Fruit fly (Drosophila melanogaster) whole organism, prepupa: Measurements from ENCODE around the gene CG15818.
A peak's percentile ranks its signal among the peaks of the same experiment; 100 is the strongest.

Experiments
- Blimp-1 ChIP-seq: fragments of 200-800 bp; sonication (Bioruptor generic); optimal IDR thresholded peaks from 3 replicates; lab custom pipeline; 2017; ENCODE audit warnings: missing biosample characterization, missing genetic modification characterization, mild to moderate bottlenecking, moderate library complexity, missing genetic modification reagents
- CG10631 ChIP-seq: fragments of 200-800 bp; sonication (Bioruptor generic); optimal IDR thresholded peaks from 2 replicates; lab custom pipeline; 2016; ENCODE audit warnings: missing biosample characterization, missing genetic modification characterization
- CG11294 ChIP-seq: fragments of 200-800 bp; sonication (Bioruptor generic); IDR thresholded peaks from 2 replicates; pipeline ENCODE4 v1.3.6; 2022; ENCODE audit warnings: missing biosample characterization, missing genetic modification characterization
- CG11762 ChIP-seq: fragments of 200-800 bp; sonication (Bioruptor generic); optimal IDR thresholded peaks from 3 replicates; lab custom pipeline; 2016; ENCODE audit warnings: missing biosample characterization, missing genetic modification characterization; ENCODE audit not compliant: insufficient read depth
- CG1621 ChIP-seq: fragments of 200-800 bp; sonication (Bioruptor generic); optimal IDR thresholded peaks from 3 replicates; lab custom pipeline; 2018; ENCODE audit warnings: missing biosample characterization, mild to moderate bottlenecking, missing genetic modification characterization
- CG16779 ChIP-seq: fragments of 200-800 bp; sonication (Bioruptor generic); optimal IDR thresholded peaks from 3 replicates; lab custom pipeline; 2017; ENCODE audit warnings: missing biosample characterization, mild to moderate bottlenecking, missing genetic modification characterization
- CG3032 ChIP-seq: fragments of 200-800 bp; optimal IDR thresholded peaks from 2 replicates; lab custom pipeline; 2019; ENCODE audit warnings: missing biosample characterization, mild to moderate bottlenecking, missing genetic modification characterization, moderate library complexity
- CG31627 ChIP-seq: fragments of 200-800 bp; sonication (Bioruptor generic); optimal IDR thresholded peaks from 3 replicates; lab custom pipeline; 2016; ENCODE audit warnings: missing biosample characterization, missing genetic modification characterization
- CG32006 ChIP-seq: fragments of 200-800 bp; sonication (Bioruptor generic); optimal IDR thresholded peaks from 3 replicates; lab custom pipeline; 2017; ENCODE audit warnings: missing biosample characterization, mild to moderate bottlenecking, missing genetic modification characterization
- CG34406 ChIP-seq: fragments of 200-800 bp; sonication (Bioruptor generic); optimal IDR thresholded peaks from 3 replicates; lab custom pipeline; 2016; ENCODE audit warnings: missing biosample characterization, missing genetic modification characterization
- CG3919 ChIP-seq: fragments of 200-800 bp; sonication (Bioruptor generic); optimal IDR thresholded peaks from 3 replicates; lab custom pipeline; 2016; ENCODE audit warnings: missing biosample characterization, missing genetic modification characterization
- CG4318 ChIP-seq: fragments of 200-800 bp; sonication (Bioruptor generic); optimal IDR thresholded peaks from 3 replicates; lab custom pipeline; 2017; ENCODE audit warnings: missing biosample characterization, mild to moderate bottlenecking, missing genetic modification characterization
- CG6276 ChIP-seq: fragments of 200-800 bp; sonication (Bioruptor generic); optimal IDR thresholded peaks from 2 replicates; lab custom pipeline; 2017; ENCODE audit warnings: missing biosample characterization, mild to moderate bottlenecking, missing genetic modification characterization
- CG6792 ChIP-seq: fragments of 200-800 bp; sonication (Bioruptor generic); optimal IDR thresholded peaks from 3 replicates; lab custom pipeline; 2016; ENCODE audit warnings: missing biosample characterization, missing genetic modification characterization
- CG6854 ChIP-seq: fragments of 200-800 bp; sonication (Bioruptor generic); optimal IDR thresholded peaks from 2 replicates; lab custom pipeline; 2017; ENCODE audit warnings: missing biosample characterization, mild to moderate bottlenecking, missing genetic modification characterization
- CG7368 ChIP-seq: fragments of 200-800 bp; sonication (Bioruptor generic); optimal IDR thresholded peaks from 3 replicates; lab custom pipeline; 2016; ENCODE audit warnings: missing biosample characterization, missing genetic modification characterization
- CG8119 ChIP-seq: fragments of 200-800 bp; sonication (Bioruptor generic); IDR thresholded peaks from 3 replicates; pipeline ENCODE4 v1.3.6; 2022; ENCODE audit warnings: missing biosample characterization, missing genetic modification characterization
- CG8319 ChIP-seq: fragments of 200-800 bp; sonication (Bioruptor generic); optimal IDR thresholded peaks from 3 replicates; lab custom pipeline; 2016; ENCODE audit warnings: missing biosample characterization, missing genetic modification characterization
- CG8632 ChIP-seq: fragments of 200-800 bp; sonication (Bioruptor generic); optimal IDR thresholded peaks from 3 replicates; lab custom pipeline; 2016; ENCODE audit warnings: missing biosample characterization, missing genetic modification characterization
- CG9139 ChIP-seq: fragments of 200-800 bp; sonication (Bioruptor generic); optimal IDR thresholded peaks from 3 replicates; lab custom pipeline; 2017; ENCODE audit warnings: missing biosample characterization, mild to moderate bottlenecking, missing genetic modification characterization
- Ets21C ChIP-seq: fragments of 200-800 bp; sonication (Bioruptor generic); optimal IDR thresholded peaks from 3 replicates; lab custom pipeline; 2016; ENCODE audit warnings: missing biosample characterization, missing genetic modification characterization
- Ets96B ChIP-seq: fragments of 200-800 bp; optimal IDR thresholded peaks from 2 replicates; lab custom pipeline; 2019; ENCODE audit warnings: missing biosample characterization, mild to moderate bottlenecking, missing genetic modification characterization, moderate library complexity
- Gug ChIP-seq: fragments of 200-800 bp; sonication (Bioruptor generic); IDR thresholded peaks from 2 replicates; pipeline ENCODE4 v1.3.6; 2022; ENCODE audit warnings: missing biosample characterization, missing genetic modification characterization
- Hr39 ChIP-seq: fragments of 200-800 bp; sonication (Bioruptor generic); optimal IDR thresholded peaks from 2 replicates; lab custom pipeline; 2016; ENCODE audit warnings: missing biosample characterization, missing genetic modification characterization
- Hr4 ChIP-seq: fragments of 200-800 bp; sonication (Bioruptor generic); optimal IDR thresholded peaks from 3 replicates; lab custom pipeline; 2016; ENCODE audit warnings: missing biosample characterization, missing genetic modification characterization
- Met ChIP-seq: fragments of 200-800 bp; sonication (Bioruptor generic); optimal IDR thresholded peaks from 3 replicates; lab custom pipeline; 2016; ENCODE audit warnings: missing biosample characterization, missing genetic modification characterization
- OdsH ChIP-seq: fragments of 200-800 bp; sonication (Bioruptor generic); optimal IDR thresholded peaks from 3 replicates; lab custom pipeline; 2016; ENCODE audit warnings: missing biosample characterization, missing genetic modification characterization
- Smox ChIP-seq: fragments of 200-800 bp; sonication (Bioruptor generic); optimal IDR thresholded peaks from 3 replicates; lab custom pipeline; 2016; ENCODE audit warnings: missing biosample characterization, missing genetic modification characterization
- Sox102F ChIP-seq: fragments of 200-800 bp; sonication (Bioruptor generic); optimal IDR thresholded peaks from 2 replicates; lab custom pipeline; 2016; ENCODE audit warnings: missing biosample characterization, mild to moderate bottlenecking, missing genetic modification characterization
- Sox14 ChIP-seq: fragments of 200-800 bp; sonication (Bioruptor generic); optimal IDR thresholded peaks from 3 replicates; lab custom pipeline; 2016; ENCODE audit warnings: missing biosample characterization, missing genetic modification characterization
- Sox15 ChIP-seq: fragments of 200-800 bp; sonication (Bioruptor generic); optimal IDR thresholded peaks from 3 replicates; lab custom pipeline; 2016; ENCODE audit warnings: missing biosample characterization, missing genetic modification characterization
- achi ChIP-seq: fragments of 200-800 bp; sonication (Bioruptor generic); optimal IDR thresholded peaks from 3 replicates; lab custom pipeline; 2016; ENCODE audit warnings: missing biosample characterization, missing genetic modification characterization
- acj6 ChIP-seq: fragments of 200-800 bp; sonication (Bioruptor generic); optimal IDR thresholded peaks from 3 replicates; lab custom pipeline; 2016; ENCODE audit warnings: missing biosample characterization, missing genetic modification characterization
- dac ChIP-seq: fragments of 200-800 bp; sonication (Bioruptor generic); optimal IDR thresholded peaks from 2 replicates; lab custom pipeline; 2017; ENCODE audit warnings: missing biosample characterization, mild to moderate bottlenecking, missing genetic modification characterization
- eg ChIP-seq: fragments of 200-800 bp; sonication (Bioruptor generic); IDR thresholded peaks from 3 replicates; pipeline ENCODE4 v1.3.6; 2022; ENCODE audit warnings: missing biosample characterization, missing genetic modification characterization
- fd59A ChIP-seq: fragments of 200-800 bp; sonication (Bioruptor generic); optimal IDR thresholded peaks from 2 replicates; lab custom pipeline; 2017; ENCODE audit warnings: missing biosample characterization, mild to moderate bottlenecking, missing genetic modification characterization, missing genetic modification reagents
- fd85E ChIP-seq: fragments of 200-800 bp; sonication (Bioruptor generic); optimal IDR thresholded peaks from 3 replicates; lab custom pipeline; 2016; ENCODE audit warnings: missing biosample characterization, missing genetic modification characterization
- fkh ChIP-seq: fragments of 200-800 bp; sonication (Bioruptor generic); optimal IDR thresholded peaks from 3 replicates; lab custom pipeline; 2017; ENCODE audit warnings: missing biosample characterization, mild to moderate bottlenecking, missing genetic modification characterization, moderate library complexity
- lz ChIP-seq: fragments of 200-800 bp; sonication (Bioruptor generic); optimal IDR thresholded peaks from 3 replicates; lab custom pipeline; 2016; ENCODE audit warnings: missing biosample characterization, missing genetic modification characterization
- net ChIP-seq: fragments of 200-800 bp; sonication (Bioruptor generic); optimal IDR thresholded peaks from 3 replicates; lab custom pipeline; 2016; ENCODE audit warnings: missing biosample characterization, missing genetic modification characterization
- pdm3 ChIP-seq: fragments of 200-800 bp; sonication (Bioruptor generic); optimal IDR thresholded peaks from 3 replicates; lab custom pipeline; 2016; ENCODE audit warnings: missing biosample characterization, missing genetic modification characterization
- salr ChIP-seq, 2 experiments: fragments of 200-800 bp; sonication (Bioruptor generic); optimal IDR thresholded peaks; 3 replicates each; lab custom pipeline; 2016 to 2018; ENCODE audit warnings: missing biosample characterization in 2 of 2, missing genetic modification characterization in 2 of 2, mild to moderate bottlenecking in 1 of 2
- spab ChIP-seq: fragments of 200-800 bp; sonication (Bioruptor generic); optimal IDR thresholded peaks from 2 replicates; lab custom pipeline; 2017; ENCODE audit warnings: missing biosample characterization, mild to moderate bottlenecking, missing genetic modification characterization, missing genetic modification reagents
- svp ChIP-seq: fragments of 200-800 bp; sonication (Bioruptor generic); peaks from one replicate; lab custom pipeline; 2016; ENCODE audit warnings: missing biosample characterization, missing genetic modification characterization
- topi ChIP-seq: fragments of 200-800 bp; sonication (Bioruptor generic); optimal IDR thresholded peaks from 3 replicates; lab custom pipeline; 2016; ENCODE audit warnings: missing biosample characterization, missing genetic modification characterization
- vri ChIP-seq: fragments of 200-800 bp; sonication (Bioruptor generic); optimal IDR thresholded peaks from 3 replicates; lab custom pipeline; 2016; ENCODE audit warnings: missing biosample characterization, mild to moderate bottlenecking, missing genetic modification characterization

The CG15818 gene

dm6 chr2L:7422429-7423283 lies 11.9 kb downstream of the CG15818 start (continued):
- TF ChIP-seq CG8632 (GFP tag; lab: Kevin White, UChicago) = peak; percentile 77
- peak; percentile 78 for TF ChIP-seq acj6 (GFP tag; lab: Kevin White, UChicago)
- TF ChIP-seq CG11294 (GFP tag; lab: Robert Waterston, UW) = no peak
- peak; percentile 83 for TF ChIP-seq CG6276 (GFP tag; lab: Kevin White, UChicago)
- peak; percentile 41 for TF ChIP-seq CG1621
- TF ChIP-seq CG6792 (GFP tag; lab: Kevin White, UChicago) = peak; percentile 74
- TF ChIP-seq CG10631 (GFP tag; lab: Kevin White, UChicago) = peak; percentile 80
- TF ChIP-seq Gug = peak; percentile 42; the same call in 1 of the 2 replicates
- peak; percentile 62 for TF ChIP-seq CG16779 (tag; lab: Kevin White, UChicago)
- TF ChIP-seq Sox14 (GFP tag; lab: Kevin White, UChicago) = peak; percentile 53
- peak; percentile 70 for TF ChIP-seq achi (GFP tag; lab: Kevin White, UChicago)
- TF ChIP-seq CG34406 = peak; percentile 81
- TF ChIP-seq CG8319 (GFP tag; lab: Kevin White, UChicago) = peak; percentile 38
- peak; percentile 81 for TF ChIP-seq Hr4
- peak; percentile 51 for TF ChIP-seq Sox102F (GFP tag; lab: Kevin White, UChicago)
- TF ChIP-seq svp (GFP tag; lab: Kevin White, UChicago) = peak; percentile 92
- TF ChIP-seq CG4318 (GFP tag; lab: Kevin White, UChicago) = peak; percentile 85
- TF ChIP-seq net = peak; percentile 76
- no peak for TF ChIP-seq fd85E
- peak; percentile 71 for TF ChIP-seq Ets21C (GFP tag; lab: Kevin White, UChicago)
- peak; percentile 48 for TF ChIP-seq vri
- TF ChIP-seq CG11762 = peak; percentile 55
- TF ChIP-seq Smox (GFP tag; lab: Kevin White, UChicago) = peak; percentile 80
- TF ChIP-seq CG32006 (GFP tag; lab: Kevin White, UChicago) = peak; percentile 93
- peak; percentile 70; the same call in 2 of the 3 replicates for TF ChIP-seq CG8119 (GFP tag; lab: Robert Waterston, UW)
- TF ChIP-seq fd59A (GFP tag; lab: Kevin White, UChicago) = peak; percentile 54
- TF ChIP-seq CG6854 (GFP tag; lab: Kevin White, UChicago) = peak; percentile 34
- peak; percentile 86 for TF ChIP-seq CG31627 (GFP tag; lab: Kevin White, UChicago)
- peak; percentile 75 for TF ChIP-seq OdsH (GFP tag; lab: Kevin White, UChicago)
- TF ChIP-seq topi (GFP tag; lab: Kevin White, UChicago) = peak; percentile 89
- TF ChIP-seq lz (GFP tag; lab: Kevin White, UChicago) = peak; percentile 86
- TF ChIP-seq, all 60 proteins: peak for 54

dm6 chr2L:7423333-7423895 lies 12.7 kb downstream of the CG15818 start:
- TF ChIP-seq eg (GFP tag; lab: Robert Waterston, UW) = peak; percentile 85
- peak; percentile 37 for TF ChIP-seq Ets21C (GFP tag; lab: Kevin White, UChicago)
- TF ChIP-seq vri = peak; percentile 66
- peak; percentile 29 for TF ChIP-seq CG32006 (GFP tag; lab: Kevin White, UChicago)
- no peak for TF ChIP-seq fkh (GFP tag; lab: Kevin White, UChicago)
- peak; percentile 78 for TF ChIP-seq acj6 (GFP tag; lab: Kevin White, UChicago)
- peak; percentile 59 for TF ChIP-seq CG6276 (GFP tag; lab: Kevin White, UChicago)
- TF ChIP-seq CG3032 = peak; percentile 76
- TF ChIP-seq Sox102F (GFP tag; lab: Kevin White, UChicago) = peak; percentile 81
- TF ChIP-seq dac (GFP tag; lab: Kevin White, UChicago) = peak; percentile 41
- TF ChIP-seq CG34406 = peak; percentile 59
- TF ChIP-seq topi (GFP tag; lab: Kevin White, UChicago) = peak; percentile 56
- peak; percentile 27 for TF ChIP-seq Sox15
- peak; percentile 73 for TF ChIP-seq CG3919 (GFP tag; lab: Kevin White, UChicago)
- TF ChIP-seq spab = peak; percentile 22
- TF ChIP-seq pdm3 (GFP tag; lab: Kevin White, UChicago) = peak; percentile 58
- peak; percentile 71 for TF ChIP-seq CG11762
- TF ChIP-seq CG31627 (GFP tag; lab: Kevin White, UChicago) = peak; percentile 53
- TF ChIP-seq CG7368 (GFP tag; lab: Kevin White, UChicago) = peak; percentile 63
- TF ChIP-seq CG8119 (GFP tag; lab: Robert Waterston, UW) = peak; percentile 83
- TF ChIP-seq CG10631 (GFP tag; lab: Kevin White, UChicago) = peak; percentile 54
- TF ChIP-seq Blimp-1 (GFP tag; lab: Kevin White, UChicago) = peak; percentile 14
- TF ChIP-seq Ets96B (tag; lab: Kevin White, UChicago) = peak; percentile 82
- peak; percentile 61 for TF ChIP-seq CG9139 (GFP tag; lab: Kevin White, UChicago)
- peak; percentile 56 for TF ChIP-seq CG1621
- peak; percentile 74 for TF ChIP-seq CG6854 (GFP tag; lab: Kevin White, UChicago)
- peak; percentile 30 to 35 for TF ChIP-seq salr (GFP tag; optimal IDR thresholded peaks at IDR 0.05; lab: Kevin White, UChicago)
- TF ChIP-seq Hr39 = peak; percentile 38
- peak; percentile 79 for TF ChIP-seq Met
